Worm (Caenorhabditis elegans) whole organism, midembryonic: Measurements from ENCODE around the gene F53F8.4.

ENCODE experiments used
- flt-1 ChIP-seq: fragments of 200-800 bp; sonication (Bioruptor generic); IDR thresholded peaks from 2 replicates; pipeline ENCODE4 v1.3.6; 2022; ENCODE audit warnings: missing genetic modification characterization, missing compliant biosample characterization
- med-1 ChIP-seq: sonication (generic microtip); optimal IDR thresholded peaks from 2 replicates; lab custom pipeline; 2017; ENCODE audit warnings: missing genetic modification characterization, mild to moderate bottlenecking, missing compliant biosample characterization, antibody characterized with exemption, missing genetic modification reagents; ENCODE audit not compliant: insufficient read depth
- ref-1 ChIP-seq: fragments of 200-800 bp; sonication (Bioruptor generic); conservative IDR thresholded peaks from 2 replicates; pipeline ENCODE4 v1.3.6; 2022; ENCODE audit warnings: missing genetic modification reagents, missing genetic modification characterization, missing compliant biosample characterization
- tab-1 ChIP-seq: fragments of 200-800 bp; sonication (Bioruptor generic); IDR thresholded peaks from 2 replicates; pipeline ENCODE4 v1.3.6; 2022; ENCODE audit warnings: missing genetic modification characterization, missing compliant biosample characterization
- ztf-23 ChIP-seq: fragments of 200-800 bp; sonication (Bioruptor generic); IDR thresholded peaks from 2 replicates; pipeline ENCODE4 v1.3.6; 2022; ENCODE audit warnings: missing genetic modification reagents, missing genetic modification characterization, missing compliant biosample characterization

- no peak for TF ChIP-seq flt-1 (GFP tag; lab: Robert Waterston, UW)
- no peak for TF ChIP-seq ref-1 (GFP tag; lab: Robert Waterston, UW)
- TF ChIP-seq med-1 (GFP tag; lab: Kevin White, UChicago), result no peak
- TF ChIP-seq tab-1 (GFP tag; lab: Robert Waterston, UW), result no peak
- no peak for TF ChIP-seq ztf-23
These were observed 31.0 kb upstream of the F53F8.4 start for ce11 chrV:20722447-20722846.
